Worm (Caenorhabditis elegans): Measurements from ENCODE around the gene nipi-3.
A peak's percentile ranks its signal among the peaks of the same experiment; 100 is the strongest.

The nipi-3 gene

DNA sequence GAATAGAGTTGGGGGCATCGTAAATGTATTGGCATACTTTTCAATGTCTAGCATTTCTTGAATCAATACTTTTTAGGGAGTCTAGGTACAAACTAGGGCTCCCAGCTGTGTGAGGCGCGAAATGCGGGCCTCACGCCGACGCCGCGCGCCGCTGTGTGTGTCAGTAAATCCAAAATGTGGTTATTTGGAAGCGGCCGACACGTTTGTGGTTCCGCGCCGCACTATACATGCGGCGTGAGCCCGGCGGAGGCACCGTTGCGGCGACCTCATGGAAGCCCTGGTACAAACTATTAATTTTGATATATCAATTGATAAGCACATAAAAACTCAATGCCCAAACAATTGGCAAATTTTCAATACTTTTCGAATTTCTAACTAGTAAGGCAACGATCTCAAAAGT, 21.6 kb upstream of the nipi-3 start:
- no peak for TF ChIP-seq lin-32 (GFP tag; optimal IDR thresholded peaks at IDR 0.05)

DNA sequence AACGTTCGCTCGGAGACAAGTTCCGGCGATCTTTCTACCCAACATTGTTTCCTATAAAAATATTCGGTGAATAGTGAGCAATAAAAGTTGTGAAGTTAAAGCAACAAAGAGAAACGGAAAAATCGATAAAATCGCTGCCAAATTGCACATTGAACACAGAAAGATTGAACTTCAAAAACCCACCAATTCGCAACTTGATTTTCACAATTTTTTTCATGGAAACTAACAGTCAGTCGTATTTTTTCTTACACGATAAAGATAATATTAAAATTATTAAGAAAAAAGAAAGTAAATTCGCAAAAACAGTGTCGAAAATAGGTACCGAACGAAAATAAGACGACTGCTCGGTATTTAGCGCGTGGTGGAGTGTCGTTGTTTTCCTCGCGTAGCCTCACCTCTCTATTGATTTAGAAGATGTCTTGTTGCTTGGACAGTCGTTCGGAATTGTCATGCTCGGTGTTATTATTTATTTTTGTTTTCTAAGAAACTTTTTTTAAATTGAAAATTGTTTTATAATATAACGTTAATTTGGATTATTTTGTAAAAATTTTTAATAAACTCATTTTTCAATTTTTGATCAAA, 17.3 kb upstream of the nipi-3 start, which contains the start of gene gas-1:
TSS of gene gas-1 (minus strand) at position 51 of the 582 bp plus-strand sequence.
- TF ChIP-seq unc-62 (GFP tag; optimal IDR thresholded peaks at IDR 0.05) (no peak), mep-1 (tag; optimal IDR thresholded peaks at IDR 0.05) (peak; percentile 26), lin-13 (tag; optimal IDR thresholded peaks at IDR 0.05) (peak; percentile 4), ceh-39 (tag; optimal IDR thresholded peaks at IDR 0.05) (no peak), zip-8 (tag; optimal IDR thresholded peaks at IDR 0.05) (no peak), elt-3 (tag; optimal IDR thresholded peaks at IDR 0.05) (no peak), unc-120 (tag; optimal IDR thresholded peaks at IDR 0.05; ENCODE audit: poor library complexity, severe bottlenecking) (no peak), sptf-1 (tag; optimal IDR thresholded peaks at IDR 0.05) (no peak), M03D4.4 (tag; optimal IDR thresholded peaks at IDR 0.05) (no peak), pha-4 (tag; optimal IDR thresholded peaks at IDR 0.05) (no peak), tbx-8 (GFP tag; optimal IDR thresholded peaks at IDR 0.05) (no peak), nhr-2 (tag; optimal IDR thresholded peaks at IDR 0.05) (no peak), nhr-76 (tag; optimal IDR thresholded peaks at IDR 0.05) (no peak), flh-1 (GFP tag; optimal IDR thresholded peaks at IDR 0.05) (no peak), lin-32 (GFP tag; optimal IDR thresholded peaks at IDR 0.05) (no peak), ceh-43 (GFP tag; optimal IDR thresholded peaks at IDR 0.05) (no peak), mab-5 (tag; optimal IDR thresholded peaks at IDR 0.05) (no peak), nhr-237 (tag; optimal IDR thresholded peaks at IDR 0.05) (peak; percentile 17), lsy-2 (tag; optimal IDR thresholded peaks at IDR 0.05) (no peak)

DNA sequence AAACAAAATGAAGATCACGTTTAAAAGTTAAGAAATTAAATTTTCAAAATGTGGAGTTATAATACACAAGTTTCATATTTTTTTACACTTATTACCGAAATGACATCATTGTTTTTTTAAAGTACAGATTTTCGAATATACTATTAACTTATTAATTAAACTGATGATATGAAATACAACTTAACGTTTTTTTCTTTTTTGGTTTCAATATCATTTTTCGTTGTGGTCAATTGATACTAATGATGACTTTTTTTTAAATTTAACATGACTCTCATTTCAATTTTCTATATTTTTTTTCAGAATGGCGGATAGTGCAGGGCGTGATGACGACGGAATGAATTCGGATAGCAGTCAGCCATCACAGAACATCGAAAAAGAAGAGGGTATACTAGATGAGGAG, 16.7 kb upstream of the nipi-3 start, which contains the start of gene usp-33:
TSS of gene usp-33 (plus strand) at position 301 of the 400 bp plus-strand sequence.
- TF ChIP-seq ceh-43 (GFP tag; optimal IDR thresholded peaks at IDR 0.05) = no peak
- no peak for TF ChIP-seq ces-1 (GFP tag; optimal IDR thresholded peaks at IDR 0.05)
- TF ChIP-seq drap-1 (GFP tag; optimal IDR thresholded peaks at IDR 0.05) = no peak
- no peak for TF ChIP-seq cnd-1 (tag; optimal IDR thresholded peaks at IDR 0.05)

DNA sequence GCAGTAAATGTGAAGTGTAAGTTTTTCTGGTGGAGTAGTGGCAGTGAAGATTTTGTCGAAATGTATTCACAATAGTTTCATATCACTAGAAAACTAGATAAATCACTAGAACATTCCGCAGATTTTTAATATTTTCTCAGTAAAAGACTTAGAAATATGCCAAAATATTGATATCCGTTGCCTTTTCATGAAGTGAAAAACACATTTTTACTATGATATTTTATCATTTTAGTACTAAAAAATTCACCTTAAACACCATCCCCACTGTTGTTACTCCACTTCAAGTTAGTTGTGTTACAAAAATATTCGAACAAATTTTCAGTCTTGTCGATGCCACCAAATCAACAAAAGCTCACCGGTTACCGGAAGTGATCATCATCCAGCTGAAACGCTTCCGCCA, 14.4 kb upstream of the nipi-3 start:
- TF ChIP-seq snpc-4 (tag; optimal IDR thresholded peaks at IDR 0.05) = no peak
- TF ChIP-seq ztf-11 (tag; optimal IDR thresholded peaks at IDR 0.05) = no peak
- no peak for TF ChIP-seq pha-4 (tag; optimal IDR thresholded peaks at IDR 0.05)
- TF ChIP-seq flh-1 (GFP tag; optimal IDR thresholded peaks at IDR 0.05) = no peak
- TF ChIP-seq nhr-237 (tag; optimal IDR thresholded peaks at IDR 0.05) = no peak
- TF ChIP-seq zip-8 (tag; optimal IDR thresholded peaks at IDR 0.05) = no peak

DNA sequence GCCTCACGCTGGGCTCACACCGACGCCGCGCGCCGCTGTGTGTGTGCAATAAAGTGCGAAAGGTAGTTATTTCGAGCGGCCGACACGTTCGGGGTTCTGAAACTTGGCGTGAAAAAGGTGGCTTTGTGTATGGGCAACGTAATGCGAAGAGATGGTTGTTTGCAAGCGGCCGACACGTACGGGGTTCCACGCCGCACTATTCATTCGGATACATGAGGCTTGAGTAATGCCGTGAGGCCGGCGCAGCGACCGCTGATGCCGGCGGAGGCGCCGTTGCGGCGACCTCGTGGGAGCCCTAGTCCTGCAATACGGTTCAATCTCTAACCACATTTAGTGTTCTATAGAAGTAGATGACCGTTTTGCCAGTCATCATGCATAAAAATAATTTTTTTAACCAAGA, 13.8 kb upstream of the nipi-3 start:
- TF ChIP-seq hlh-1 (tag; optimal IDR thresholded peaks at IDR 0.05) = no peak
- TF ChIP-seq mep-1 (tag; optimal IDR thresholded peaks at IDR 0.05) = no peak
- no peak for TF ChIP-seq M03D4.4 (tag; optimal IDR thresholded peaks at IDR 0.05)

DNA sequence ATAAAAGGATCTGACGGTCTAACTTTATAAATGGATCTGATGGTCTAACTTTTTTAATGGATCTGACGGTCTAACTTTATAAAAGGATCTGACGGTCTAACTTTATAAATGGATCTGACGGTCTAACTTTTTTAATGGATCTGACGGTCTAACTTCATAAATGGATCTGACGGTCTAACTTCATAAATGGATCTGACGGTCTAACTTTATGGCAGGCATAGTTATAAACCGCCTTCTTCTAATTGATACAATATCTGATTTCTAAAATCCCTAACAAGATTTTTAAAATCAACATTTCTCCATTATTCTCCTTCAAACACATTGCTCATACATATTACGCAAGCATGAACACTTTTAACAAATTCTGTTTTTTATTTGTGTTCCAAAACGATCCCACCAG, 10.7 kb upstream of the nipi-3 start, which contains the start of gene K09A9.8:
TSS of gene K09A9.8 (minus strand) at position 101 of the 400 bp plus-strand sequence.
- TF ChIP-seq flh-1 (GFP tag; optimal IDR thresholded peaks at IDR 0.05) (no peak), lin-13 (tag; optimal IDR thresholded peaks at IDR 0.05) (no peak), nhr-76 (tag; optimal IDR thresholded peaks at IDR 0.05) (no peak), nhr-2 (tag; optimal IDR thresholded peaks at IDR 0.05) (no peak), ces-1 (GFP tag; optimal IDR thresholded peaks at IDR 0.05) (no peak), elt-1 (tag; optimal IDR thresholded peaks at IDR 0.05; ENCODE audit: borderline replicate concordance, insufficient read depth) (no peak), lin-32 (GFP tag; optimal IDR thresholded peaks at IDR 0.05) (no peak), M03D4.4 (tag; optimal IDR thresholded peaks at IDR 0.05) (no peak), elt-3 (tag; optimal IDR thresholded peaks at IDR 0.05) (no peak), mab-5 (tag; optimal IDR thresholded peaks at IDR 0.05) (no peak), mls-2 (tag; optimal IDR thresholded peaks at IDR 0.05) (no peak), unc-39 (tag; optimal IDR thresholded peaks at IDR 0.05) (no peak), pha-4 (tag; optimal IDR thresholded peaks at IDR 0.05) (no peak), drap-1 (GFP tag; optimal IDR thresholded peaks at IDR 0.05) (no peak)

Measured in whole organism, mixed stage, embryonic.